Worm (Caenorhabditis elegans): Measurements from ENCODE around the gene faah-1.

The faah-1 gene

ce11 chrIV:8146283-8146682 is 12.9 kb upstream of the faah-1 start:
- TF ChIP-seq hmg-20 (GFP tag; IDR thresholded peaks at IDR 0.05) (no peak), F57C9.4 (tag; optimal IDR thresholded peaks at IDR 0.05) (no peak), egrh-3 (GFP tag; IDR thresholded peaks at IDR 0.05) (no peak), hmg-1.2 (GFP tag; IDR thresholded peaks at IDR 0.05) (peak; percentile 63; the same call in 1 of the 2 replicates), Y67H2A.10 (GFP tag; conservative IDR thresholded peaks at IDR 0.05) (no peak)

DNA sequence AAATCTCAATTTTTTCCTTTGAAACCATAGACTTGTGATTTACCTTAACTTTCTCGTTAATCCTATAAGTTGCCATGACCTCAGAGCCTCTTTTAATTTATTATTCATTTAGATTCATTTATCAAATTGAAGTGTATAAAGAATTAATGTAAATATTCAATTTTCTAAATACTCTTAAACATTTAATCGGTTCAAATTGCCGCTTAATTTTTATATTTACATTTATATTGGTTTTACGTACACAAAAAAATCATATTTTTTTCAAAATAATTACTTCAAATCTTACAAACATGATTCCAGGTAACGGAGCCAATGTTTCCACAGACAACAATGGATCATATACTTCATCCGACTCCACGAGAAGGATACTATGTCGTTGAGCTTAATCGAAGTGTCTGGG is 10.7 kb upstream of the faah-1 start, which contains the start of gene pmk-1:
pmk-1 (plus strand) TSS at position 301 of the 400 bp plus-strand sequence.
- no peak for TF ChIP-seq Y95B8A.8 (GFP tag; IDR thresholded peaks at IDR 0.05)
- TF ChIP-seq K11D2.4 (GFP tag; IDR thresholded peaks at IDR 0.05) = no peak
- no peak for TF ChIP-seq rec-8 (tag; optimal IDR thresholded peaks at IDR 0.05)
- TF ChIP-seq hlh-26 (GFP tag; conservative IDR thresholded peaks at IDR 0.05) = no peak
- no peak for TF ChIP-seq fkh-3 (tag; optimal IDR thresholded peaks at IDR 0.05)
- no peak for TF ChIP-seq let-526 (GFP tag; IDR thresholded peaks at IDR 0.05)
- TF ChIP-seq B0261.1 (tag; optimal IDR thresholded peaks at IDR 0.05) = no peak
- TF ChIP-seq lin-40 (tag; optimal IDR thresholded peaks at IDR 0.05) = no peak
- TF ChIP-seq sea-2 (GFP tag; IDR thresholded peaks at IDR 0.05) = no peak
- no peak for TF ChIP-seq xnd-1 (tag; optimal IDR thresholded peaks at IDR 0.05)
- no peak for TF ChIP-seq F57C9.4 (tag; optimal IDR thresholded peaks at IDR 0.05)
- TF ChIP-seq F39B2.1 (GFP tag; IDR thresholded peaks at IDR 0.05) = no peak
- TF ChIP-seq ZK185.1 (tag; optimal IDR thresholded peaks at IDR 0.05; ENCODE audit: poor library complexity, severe bottlenecking) = no peak
- TF ChIP-seq ccch-3 (GFP tag; optimal IDR thresholded peaks at IDR 0.05) = no peak
- TF ChIP-seq die-1 (tag; optimal IDR thresholded peaks at IDR 0.05) = no peak

DNA sequence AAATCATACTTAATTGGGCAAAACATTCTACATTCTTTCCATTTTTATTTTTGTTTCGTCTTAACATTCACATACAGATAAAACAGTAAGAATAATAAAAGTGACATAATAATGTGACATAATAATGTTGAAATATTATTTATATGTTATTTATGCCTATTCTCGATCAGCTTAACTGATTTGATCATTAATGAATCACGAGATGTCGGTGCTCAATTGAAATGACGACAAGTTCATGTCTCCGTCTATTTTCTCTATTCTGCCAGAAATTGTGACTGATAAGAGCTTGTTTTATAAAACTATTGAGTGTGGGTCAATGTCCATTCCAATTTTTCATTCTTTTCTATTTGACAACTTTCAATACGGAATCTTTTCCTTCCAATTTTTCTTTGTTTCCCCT is 7.5 kb upstream of the faah-1 start:
- TF ChIP-seq snpc-4 (GFP tag; optimal IDR thresholded peaks at IDR 0.05) (no peak), snpc-4 (tag; optimal IDR thresholded peaks at IDR 0.05) (peak in 1 of 4 experiments; percentile 13), dox-1 (GFP tag; IDR thresholded peaks at IDR 0.05) (peak; percentile 34; the same call in 1 of the 2 replicates), ztf-25 (GFP tag; IDR thresholded peaks at IDR 0.05) (no peak), tbp1 (GFP tag; optimal IDR thresholded peaks at IDR 0.05) (peak; percentile 2), nhr-80 (tag; optimal IDR thresholded peaks at IDR 0.05) (peak; percentile 78), atf-7 (tag; optimal IDR thresholded peaks at IDR 0.05) (peak; percentile 3), cebp-1 (GFP tag; IDR thresholded peaks at IDR 0.05) (no peak), cebp-1 (tag; optimal IDR thresholded peaks at IDR 0.05) (peak; percentile 65), unc-62 (GFP tag; optimal IDR thresholded peaks at IDR 0.05) (peak; percentile 84), madf-8 (GFP tag; conservative IDR thresholded peaks at IDR 0.05) (no peak), ztf-22 (GFP tag; optimal IDR thresholded peaks at IDR 0.05) (peak; percentile 32), akir-1 (GFP tag; optimal IDR thresholded peaks at IDR 0.05) (no peak)

DNA sequence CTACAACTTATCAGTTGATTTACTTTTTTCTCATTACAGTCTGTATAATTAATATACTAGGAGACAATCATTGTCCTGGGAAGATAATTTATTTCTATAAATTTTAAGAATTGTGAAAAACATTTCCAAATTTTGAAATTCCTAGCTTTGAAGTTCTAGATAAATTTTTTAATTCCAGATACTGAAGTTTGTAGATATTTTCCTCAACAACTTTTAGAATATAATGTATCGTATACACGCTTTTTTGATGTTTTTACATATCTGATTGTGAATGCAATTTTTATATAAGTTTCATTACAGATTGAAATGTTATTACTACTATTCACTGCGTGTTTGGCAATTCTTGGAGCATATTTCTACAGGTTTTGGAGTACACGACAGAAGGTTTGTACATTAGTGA is 7.0 kb upstream of the faah-1 start, which contains the start of gene faah-2:
faah-2 (plus strand) TSS at position 301 of the 400 bp plus-strand sequence.
- TF ChIP-seq akir-1 (GFP tag; optimal IDR thresholded peaks at IDR 0.05) (no peak), ekl-4 (GFP tag; IDR thresholded peaks at IDR 0.05) (no peak), ceh-91 (GFP tag; IDR thresholded peaks at IDR 0.05) (no peak), pha-4 (tag; optimal IDR thresholded peaks at IDR 0.05) (no peak), ceh-79 (tag; optimal IDR thresholded peaks at IDR 0.05) (no peak), mel-28 (tag; optimal IDR thresholded peaks at IDR 0.05; ENCODE audit: borderline replicate concordance) (no peak), F52B5.7 (tag; optimal IDR thresholded peaks at IDR 0.05) (no peak), F23B12.7 (tag; optimal IDR thresholded peaks at IDR 0.05; ENCODE audit: insufficient read depth) (no peak), dpff-1 (tag; optimal IDR thresholded peaks at IDR 0.05) (no peak), ZK185.1 (tag; optimal IDR thresholded peaks at IDR 0.05; ENCODE audit: poor library complexity, severe bottlenecking) (no peak)

All from whole organism, young adult.